Worm (Caenorhabditis elegans): Measurements from ENCODE around the gene Y62E10A.23.
A peak's percentile ranks its signal among the peaks of the same experiment; 100 is the strongest.

The Y62E10A.23 gene

DNA sequence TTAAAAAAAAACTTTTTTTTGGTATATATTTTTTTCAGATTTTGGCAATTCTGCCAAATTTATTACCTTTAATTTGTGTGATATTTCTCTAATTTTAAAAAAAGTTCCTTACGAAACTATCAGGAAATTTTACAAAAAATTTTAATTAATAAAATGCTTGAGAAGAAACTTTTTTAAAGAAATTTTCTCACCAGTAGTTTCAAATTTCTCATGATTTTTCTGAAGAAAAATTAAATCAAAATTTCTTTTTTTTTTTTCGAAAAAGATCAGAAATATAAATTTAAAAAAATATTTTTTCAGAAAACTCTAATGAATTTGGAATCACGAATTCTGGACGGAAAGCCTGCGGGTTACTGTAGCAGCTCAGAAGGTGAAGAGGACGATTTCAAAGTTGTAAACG, 8.4 kb upstream of the Y62E10A.23 start, which contains the start of gene mau-8:
Gene mau-8 (plus strand): TSS at position 301 of the 400 bp plus-strand sequence.
- TF ChIP-seq ztf-16 (tag; optimal IDR thresholded peaks at IDR 0.05), result no peak
- TF ChIP-seq ceh-18 (tag; optimal IDR thresholded peaks at IDR 0.05), result no peak
- no peak for TF ChIP-seq ama-1 (optimal IDR thresholded peaks at IDR 0.05)
- no peak for TF ChIP-seq K09A11.1 (tag; optimal IDR thresholded peaks at IDR 0.05; ENCODE audit: insufficient read depth)
- no peak for TF ChIP-seq ceh-2 (tag; optimal IDR thresholded peaks at IDR 0.05)
- TF ChIP-seq T23F11.4 (GFP tag; optimal IDR thresholded peaks at IDR 0.05), result no peak
- TF ChIP-seq elt-2 (tag; optimal IDR thresholded peaks at IDR 0.05), result no peak
- TF ChIP-seq ceh-34 (tag; optimal IDR thresholded peaks at IDR 0.05), result no peak
- no peak for TF ChIP-seq C38D4.7 (GFP tag; optimal IDR thresholded peaks at IDR 0.05)
- TF ChIP-seq ttx-3 (tag; optimal IDR thresholded peaks at IDR 0.05), result no peak
- no peak for TF ChIP-seq ahr-1 (tag; optimal IDR thresholded peaks at IDR 0.05)
- no peak for TF ChIP-seq hlh-6 (tag; optimal IDR thresholded peaks at IDR 0.05)
- TF ChIP-seq sox-2 (GFP tag; IDR thresholded peaks at IDR 0.05), result no peak
- TF ChIP-seq ceh-22 (tag; optimal IDR thresholded peaks at IDR 0.05), result no peak
- TF ChIP-seq pat-9 (tag; optimal IDR thresholded peaks at IDR 0.05), result no peak
- no peak for TF ChIP-seq fkh-6 (tag; optimal IDR thresholded peaks at IDR 0.05)
- no peak for TF ChIP-seq ceh-14 (tag; optimal IDR thresholded peaks at IDR 0.05)

DNA sequence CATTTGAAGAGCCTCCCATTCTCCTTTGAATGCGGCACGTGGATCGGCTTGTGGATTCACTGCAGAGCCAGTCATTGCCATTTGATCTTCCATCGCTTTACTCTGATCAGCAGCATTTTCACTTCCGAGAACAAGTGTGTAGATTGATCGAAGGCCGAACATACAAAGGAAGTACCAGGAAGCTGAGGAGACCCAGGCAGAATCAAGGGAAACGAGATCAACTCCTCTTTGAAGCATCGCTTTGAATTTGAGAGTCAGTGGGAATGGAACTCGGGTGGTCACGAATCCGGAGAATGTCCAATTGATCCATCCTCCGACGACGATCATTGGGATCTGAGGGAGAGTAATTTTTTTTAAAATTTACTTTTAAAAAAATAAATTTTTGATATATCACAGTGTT, 5.6 kb upstream of the Y62E10A.23 start:
- no peak for TF ChIP-seq eyg-1 (tag; optimal IDR thresholded peaks at IDR 0.05)
- no peak for TF ChIP-seq C08G9.2 (tag; optimal IDR thresholded peaks at IDR 0.05)
- no peak for TF ChIP-seq lim-6 (tag; optimal IDR thresholded peaks at IDR 0.05)
- no peak for TF ChIP-seq pag-3 (tag; optimal IDR thresholded peaks at IDR 0.05; ENCODE audit: borderline replicate concordance)
- no peak for TF ChIP-seq ceh-9 (tag; optimal IDR thresholded peaks at IDR 0.05)
- TF ChIP-seq madf-2 (tag; optimal IDR thresholded peaks at IDR 0.05), result no peak
- no peak for TF ChIP-seq ceh-19 (GFP tag; optimal IDR thresholded peaks at IDR 0.05)
- TF ChIP-seq ceh-30 (tag; optimal IDR thresholded peaks at IDR 0.05), result no peak
- TF ChIP-seq pha-2 (tag; optimal IDR thresholded peaks at IDR 0.05), result no peak
- TF ChIP-seq mec-3 (tag; optimal IDR thresholded peaks at IDR 0.05; ENCODE audit: borderline replicate concordance), result no peak
- no peak for TF ChIP-seq ets-4 (tag; optimal IDR thresholded peaks at IDR 0.05)
- no peak for TF ChIP-seq nhr-11 (tag; optimal IDR thresholded peaks at IDR 0.05)

DNA sequence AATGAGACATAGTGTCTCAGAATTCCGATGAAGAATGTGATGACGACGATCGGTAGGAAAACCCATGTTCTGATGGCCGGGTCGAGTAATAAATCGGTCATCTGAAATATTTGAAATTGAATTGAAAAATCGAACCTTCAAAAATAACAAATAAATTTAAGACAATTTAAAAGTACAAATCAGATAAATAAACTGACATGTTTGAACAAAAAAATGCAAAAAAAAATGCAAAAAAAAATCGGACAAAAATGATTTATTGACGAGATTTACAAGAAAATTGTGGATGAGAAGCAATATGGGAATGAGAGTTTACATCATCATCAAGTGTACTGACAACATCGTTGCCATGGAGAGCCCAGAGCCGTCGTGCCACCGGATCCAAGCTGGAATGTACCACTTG, 4.3 kb upstream of the Y62E10A.23 start, which contains the start of gene emc-3:
Gene emc-3 (minus strand): TSS at position 101 of the 400 bp plus-strand sequence.
- TF ChIP-seq K02D7.2 (tag; optimal IDR thresholded peaks at IDR 0.05) (no peak), pat-9 (tag; optimal IDR thresholded peaks at IDR 0.05) (no peak), ceh-22 (tag; optimal IDR thresholded peaks at IDR 0.05) (no peak), lin-11 (tag; optimal IDR thresholded peaks at IDR 0.05) (no peak), tbx-7 (tag; optimal IDR thresholded peaks at IDR 0.05) (no peak), pros-1 (tag; optimal IDR thresholded peaks at IDR 0.05) (no peak), hlh-8 (tag; optimal IDR thresholded peaks at IDR 0.05) (no peak), hlh-30 (tag; optimal IDR thresholded peaks at IDR 0.05; ENCODE audit: insufficient read depth) (no peak), C08G9.2 (tag; optimal IDR thresholded peaks at IDR 0.05) (no peak), ceh-18 (tag; optimal IDR thresholded peaks at IDR 0.05) (no peak), ceh-34 (tag; optimal IDR thresholded peaks at IDR 0.05) (no peak)

- TF ChIP-seq ceh-6 (GFP tag; optimal IDR thresholded peaks at IDR 0.05) (no peak), ceh-31 (tag; optimal IDR thresholded peaks at IDR 0.05) (peak; percentile 28), unc-42 (tag; optimal IDR thresholded peaks at IDR 0.05) (peak; percentile 71), ceh-48 (tag; optimal IDR thresholded peaks at IDR 0.05) (peak; percentile 72)
Measured at ce11 chrIV:13383763-13384436, 2.2 kb upstream of the Y62E10A.23 start, which contains the start of gene rab-19. Gene rab-19, minus strand, starts transcription at chrIV:13384386.
